Fruit fly (Drosophila melanogaster) whole organism: ENCODE measurements around the gene Cad87A.

Experiments used
- pan ChIP-seq: fragments of >200 bp; optimal IDR thresholded peaks from 2 replicates; lab custom pipeline; 2017
- usp ChIP-seq: fragments of >200 bp; optimal IDR thresholded peaks from 2 replicates; lab custom pipeline; 2017; ENCODE audit warnings: missing biosample characterization, missing genetic modification characterization, mixed read lengths

dm6 chr3R:11930962-11931361 lies 18.0 kb downstream of the Cad87A start, which contains the start of gene CG14731:
- TF ChIP-seq usp (no peak), pan (lab: Kevin White, UChicago) (no peak)
